In the genomic region with DNA sequence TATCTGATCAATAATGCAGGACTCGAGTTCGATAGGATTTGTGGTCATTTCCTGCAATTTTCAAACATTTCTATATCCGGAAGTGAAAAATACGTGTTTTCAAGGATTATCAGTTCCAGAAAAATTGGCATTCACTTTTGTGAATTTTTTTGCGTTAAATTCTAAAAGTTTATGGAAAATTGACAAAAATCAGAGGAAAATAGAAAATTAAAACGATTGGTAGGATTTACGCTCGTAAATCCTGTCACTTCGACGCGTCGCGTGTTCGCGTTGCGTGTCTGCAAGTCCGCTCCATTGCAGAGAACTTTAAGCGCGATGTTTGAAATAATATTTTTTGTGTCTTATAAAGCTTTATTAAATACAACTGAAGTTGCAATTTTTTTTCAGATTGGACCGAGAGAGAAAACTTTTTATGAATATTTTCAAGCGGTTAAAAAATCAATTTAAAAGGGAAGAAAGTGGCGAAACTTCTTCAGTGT, we compare ENCODE assay signal across 4 worm cellular contexts.
TF ChIP-seq lines count a peak whose summit lies in the region.

A gene (minus strand): TSS at position 51 of the 479 bp plus-strand sequence.

TF ChIP-seq in whole organism, L2 larva, 48 proteins besides CTCF, POLR2A, EP300 and RAD21 (continues in another document):
- TF ChIP-seq nhr-21 (tag; optimal IDR thresholded peaks at IDR 0.05; lab: Kevin White, UChicago) (peak; percentile 75), sem-4 (tag; optimal IDR thresholded peaks at IDR 0.05; lab: Kevin White, UChicago) (peak; percentile 44), mab-5 (tag; optimal IDR thresholded peaks at IDR 0.05; lab: Kevin White, UChicago) (peak; percentile 9), nhr-23 (tag; optimal IDR thresholded peaks at IDR 0.05; lab: Kevin White, UChicago) (no peak), aly-2 (tag; optimal IDR thresholded peaks at IDR 0.05; lab: Kevin White, UChicago) (no peak), nhr-10 (tag; optimal IDR thresholded peaks at IDR 0.05; lab: Kevin White, UChicago) (no peak), lin-13 (GFP tag; optimal IDR thresholded peaks at IDR 0.05; lab: Kevin White, UChicago) (peak; percentile 92), nhr-129 (tag; optimal IDR thresholded peaks at IDR 0.05; lab: Kevin White, UChicago) (peak; percentile 80), lin-11 (tag; optimal IDR thresholded peaks at IDR 0.05; lab: Kevin White, UChicago) (peak; percentile 85), F13H6.1 (tag; optimal IDR thresholded peaks at IDR 0.05; lab: Kevin White, UChicago) (peak; percentile 19), nhr-77 (tag; optimal IDR thresholded peaks at IDR 0.05; lab: Kevin White, UChicago) (no peak), ceh-16 (tag; optimal IDR thresholded peaks at IDR 0.05; lab: Kevin White, UChicago) (no peak), mdl-1 (tag; optimal IDR thresholded peaks at IDR 0.05; lab: Kevin White, UChicago) (peak in 1 of 2 experiments; percentile 17), sma-3 (GFP tag; optimal IDR thresholded peaks at IDR 0.05; lab: Kevin White, UChicago) (peak; percentile 63), elt-1 (tag; optimal IDR thresholded peaks at IDR 0.05; lab: Kevin White, UChicago) (no peak), snpc-4 (tag; optimal IDR thresholded peaks at IDR 0.05; lab: Kevin White, UChicago) (no peak), egl-27 (tag; optimal IDR thresholded peaks at IDR 0.05; lab: Kevin White, UChicago) (peak; percentile 8), blmp-1 (tag; optimal IDR thresholded peaks at IDR 0.05; lab: Kevin White, UChicago; ENCODE audit: insufficient read depth) (no peak), ztf-11 (tag; optimal IDR thresholded peaks at IDR 0.05; lab: Kevin White, UChicago) (no peak), sma-9 (GFP tag; optimal IDR thresholded peaks at IDR 0.05; lab: Kevin White, UChicago) (peak; percentile 64), sma-9 (tag; optimal IDR thresholded peaks at IDR 0.05; lab: Kevin White, UChicago) (no peak), ama-1 (optimal IDR thresholded peaks at IDR 0.05; lab: Kevin White, UChicago) (no peak)

TF ChIP-seq in whole organism, L4 larva, 104 proteins besides CTCF, POLR2A, EP300 and RAD21 (continues in another document):
- TF ChIP-seq dpl-1 (GFP tag; optimal IDR thresholded peaks at IDR 0.05; lab: Kevin White, UChicago) (peak; percentile 95), Y75B8A.6 (GFP tag; IDR thresholded peaks at IDR 0.05; lab: Robert Waterston, UW) (no peak), F37D6.2 (tag; optimal IDR thresholded peaks at IDR 0.05; lab: Kevin White, UChicago) (no peak), lin-29 (GFP tag; IDR thresholded peaks at IDR 0.05; lab: Robert Waterston, UW) (no peak), pqm-1 (tag; optimal IDR thresholded peaks at IDR 0.05; lab: Kevin White, UChicago) (no peak), unc-62 (GFP tag; optimal IDR thresholded peaks at IDR 0.05 in 1 of 2; lab: Kevin White, UChicago) (peak in 1 of 2 experiments; percentile 49), unc-62 (tag; optimal IDR thresholded peaks at IDR 0.05; lab: Kevin White, UChicago) (no peak), mdl-1 (tag; optimal IDR thresholded peaks at IDR 0.05; lab: Kevin White, UChicago) (peak in 1 of 2 experiments; percentile 55), nhr-28 (tag; optimal IDR thresholded peaks at IDR 0.05; lab: Kevin White, UChicago) (peak; percentile 47), nhr-77 (tag; optimal IDR thresholded peaks at IDR 0.05; lab: Kevin White, UChicago) (peak; percentile 85), ceh-44 (GFP tag; IDR thresholded peaks at IDR 0.05; lab: Robert Waterston, UW) (no peak), egl-43 (GFP tag; IDR thresholded peaks at IDR 0.05; lab: Robert Waterston, UW) (no peak), hlh-30 (tag; optimal IDR thresholded peaks at IDR 0.05; lab: Kevin White, UChicago; ENCODE audit: insufficient read depth) (peak; percentile 88), ceh-32 (tag; optimal IDR thresholded peaks at IDR 0.05; lab: Kevin White, UChicago; ENCODE audit: poor library complexity) (no peak), nhr-6 (tag; optimal IDR thresholded peaks at IDR 0.05; lab: Kevin White, UChicago) (peak; percentile 89), hlh-11 (tag; optimal IDR thresholded peaks at IDR 0.05; lab: Kevin White, UChicago) (peak; percentile 1), Y48G9A.11 (GFP tag; IDR thresholded peaks at IDR 0.05; lab: Robert Waterston, UW) (no peak), nhr-42 (GFP tag; IDR thresholded peaks at IDR 0.05; lab: Robert Waterston, UW) (no peak), rbr-2 (tag; optimal IDR thresholded peaks at IDR 0.05; lab: Kevin White, UChicago) (peak; percentile 47), snpc-1.2 (GFP tag; IDR thresholded peaks at IDR 0.05; lab: Robert Waterston, UW) (no peak), lin-13 (GFP tag; optimal IDR thresholded peaks at IDR 0.05; lab: Kevin White, UChicago) (peak; percentile 71), saeg-2 (GFP tag; IDR thresholded peaks at IDR 0.05; lab: Robert Waterston, UW) (no peak), lin-38 (GFP tag; IDR thresholded peaks at IDR 0.05; lab: Robert Waterston, UW) (peak; percentile 95)

TF ChIP-seq in whole organism, late embryonic, 69 proteins besides CTCF, POLR2A, EP300 and RAD21 (continues in another document):
- TF ChIP-seq ztf-16 (tag; optimal IDR thresholded peaks at IDR 0.05; lab: Kevin White, UChicago) (peak; percentile 32), sox-2 (GFP tag; IDR thresholded peaks at IDR 0.05; lab: Robert Waterston, UW) (no peak), lin-11 (tag; optimal IDR thresholded peaks at IDR 0.05; lab: Kevin White, UChicago) (no peak), ref-2 (tag; optimal IDR thresholded peaks at IDR 0.05; lab: Kevin White, UChicago) (no peak), elt-2 (tag; optimal IDR thresholded peaks at IDR 0.05; lab: Kevin White, UChicago) (peak; percentile 45), eyg-1 (tag; optimal IDR thresholded peaks at IDR 0.05; lab: Kevin White, UChicago) (no peak), unc-86 (tag; optimal IDR thresholded peaks at IDR 0.05; lab: Kevin White, UChicago) (no peak), unc-3 (GFP tag; conservative IDR thresholded peaks at IDR 0.05; lab: Robert Waterston, UW) (no peak), unc-3 (tag; optimal IDR thresholded peaks at IDR 0.05; lab: Kevin White, UChicago) (no peak), zip-5 (tag; optimal IDR thresholded peaks at IDR 0.05; lab: Kevin White, UChicago) (no peak), unc-55 (GFP tag; optimal IDR thresholded peaks at IDR 0.05; lab: Kevin White, UChicago) (peak; percentile 71), C08G9.2 (tag; optimal IDR thresholded peaks at IDR 0.05; lab: Kevin White, UChicago) (no peak), Y22D7AL.16 (tag; optimal IDR thresholded peaks at IDR 0.05; lab: Kevin White, UChicago) (no peak), dve-1 (tag; optimal IDR thresholded peaks at IDR 0.05; lab: Kevin White, UChicago) (peak; percentile 77), hlh-8 (tag; optimal IDR thresholded peaks at IDR 0.05; lab: Kevin White, UChicago) (no peak), pax-1 (tag; optimal IDR thresholded peaks at IDR 0.05; lab: Kevin White, UChicago) (peak; percentile 64), ceh-24 (tag; optimal IDR thresholded peaks at IDR 0.05; lab: Kevin White, UChicago) (no peak), fax-1 (tag; optimal IDR thresholded peaks at IDR 0.05; lab: Kevin White, UChicago) (no peak), nhr-232 (tag; optimal IDR thresholded peaks at IDR 0.05; lab: Kevin White, UChicago) (no peak), ahr-1 (tag; optimal IDR thresholded peaks at IDR 0.05; lab: Kevin White, UChicago) (no peak), hlh-13 (GFP tag; optimal IDR thresholded peaks at IDR 0.05; lab: Kevin White, UChicago) (no peak), pha-4 (tag; optimal IDR thresholded peaks at IDR 0.05; lab: Kevin White, UChicago) (no peak), tbx-2 (tag; optimal IDR thresholded peaks at IDR 0.05; lab: Kevin White, UChicago) (peak; percentile 31), rnt-1 (tag; optimal IDR thresholded peaks at IDR 0.05; lab: Kevin White, UChicago) (peak; percentile 7), ceh-19 (GFP tag; optimal IDR thresholded peaks at IDR 0.05; lab: Kevin White, UChicago) (no peak)

TF ChIP-seq in whole organism, mixed stage, embryonic, 35 proteins besides CTCF, POLR2A, EP300 and RAD21:
- TF ChIP-seq unc-120 (tag; optimal IDR thresholded peaks at IDR 0.05; lab: Kevin White, UChicago; ENCODE audit: poor library complexity, severe bottlenecking) (peak; percentile 8), lsy-2 (tag; optimal IDR thresholded peaks at IDR 0.05; lab: Kevin White, UChicago) (peak; percentile 87), unc-39 (tag; optimal IDR thresholded peaks at IDR 0.05; lab: Kevin White, UChicago) (no peak), elt-1 (tag; optimal IDR thresholded peaks at IDR 0.05; lab: Kevin White, UChicago; ENCODE audit: borderline replicate concordance, insufficient read depth) (no peak), bed-3 (GFP tag; optimal IDR thresholded peaks at IDR 0.05; lab: Kevin White, UChicago) (no peak), unc-62 (GFP tag; optimal IDR thresholded peaks at IDR 0.05; lab: Kevin White, UChicago) (peak; percentile 59), lin-13 (tag; optimal IDR thresholded peaks at IDR 0.05; lab: Kevin White, UChicago) (peak; percentile 89), nhr-12 (tag; optimal IDR thresholded peaks at IDR 0.05; lab: Kevin White, UChicago) (no peak), mep-1 (tag; optimal IDR thresholded peaks at IDR 0.05; lab: Kevin White, UChicago) (peak; percentile 95), ceh-39 (tag; optimal IDR thresholded peaks at IDR 0.05; lab: Kevin White, UChicago) (peak; percentile 74), nhr-76 (tag; optimal IDR thresholded peaks at IDR 0.05; lab: Kevin White, UChicago) (no peak), sem-2 (GFP tag; optimal IDR thresholded peaks at IDR 0.05; lab: Kevin White, UChicago) (no peak), ces-1 (GFP tag; optimal IDR thresholded peaks at IDR 0.05; lab: Kevin White, UChicago) (peak; percentile 72), pha-4 (tag; optimal IDR thresholded peaks at IDR 0.05; lab: Kevin White, UChicago) (peak; percentile 78), nhr-28 (tag; optimal IDR thresholded peaks at IDR 0.05; lab: Kevin White, UChicago) (no peak), zip-8 (tag; optimal IDR thresholded peaks at IDR 0.05; lab: Kevin White, UChicago) (no peak), elt-3 (tag; optimal IDR thresholded peaks at IDR 0.05; lab: Kevin White, UChicago) (no peak), M03D4.4 (tag; optimal IDR thresholded peaks at IDR 0.05; lab: Kevin White, UChicago) (no peak), flh-1 (GFP tag; optimal IDR thresholded peaks at IDR 0.05; lab: Kevin White, UChicago) (no peak), lin-32 (GFP tag; optimal IDR thresholded peaks at IDR 0.05; lab: Kevin White, UChicago) (no peak), ztf-11 (tag; optimal IDR thresholded peaks at IDR 0.05; lab: Kevin White, UChicago) (no peak), nhr-237 (tag; optimal IDR thresholded peaks at IDR 0.05; lab: Kevin White, UChicago) (peak; percentile 83), hlh-1 (tag; optimal IDR thresholded peaks at IDR 0.05; lab: Kevin White, UChicago) (peak; percentile 36), nhr-2 (tag; optimal IDR thresholded peaks at IDR 0.05; lab: Kevin White, UChicago) (peak; percentile 10), sptf-1 (tag; optimal IDR thresholded peaks at IDR 0.05; lab: Kevin White, UChicago) (no peak), cnd-1 (tag; optimal IDR thresholded peaks at IDR 0.05; lab: Kevin White, UChicago) (peak; percentile 9)
